Worm (Caenorhabditis elegans) whole organism, late embryonic: Measurements from ENCODE around the gene dhs-19.

Experiments
- C38D4.7 ChIP-seq: fragments of 200-800 bp; sonication (Bioruptor generic); optimal IDR thresholded peaks from 2 replicates; lab custom pipeline; 2018; ENCODE audit warnings: mild to moderate bottlenecking, missing genetic modification characterization, moderate library complexity, missing compliant biosample characterization
- F13H6.1 ChIP-seq: sonication (generic microtip); optimal IDR thresholded peaks from 2 replicates; lab custom pipeline; 2016; ENCODE audit warnings: missing genetic modification characterization, missing compliant biosample characterization
- Y22D7AL.16 ChIP-seq: sonication (generic microtip); optimal IDR thresholded peaks from 2 replicates; lab custom pipeline; 2016; ENCODE audit warnings: missing genetic modification characterization, missing compliant biosample characterization
- ahr-1 ChIP-seq: sonication (generic microtip); optimal IDR thresholded peaks from 2 replicates; lab custom pipeline; 2016; ENCODE audit warnings: missing genetic modification characterization, missing compliant biosample characterization
- ceh-19 ChIP-seq: fragments of 200-800 bp; sonication (Bioruptor generic); optimal IDR thresholded peaks from 2 replicates; lab custom pipeline; 2018; ENCODE audit warnings: mild to moderate bottlenecking, missing genetic modification characterization, missing compliant biosample characterization
- ceh-22 ChIP-seq: sonication (generic microtip); optimal IDR thresholded peaks from 2 replicates; lab custom pipeline; 2017; ENCODE audit warnings: missing biosample characterization, missing genetic modification characterization
- ceh-34 ChIP-seq: sonication (generic microtip); optimal IDR thresholded peaks from 2 replicates; lab custom pipeline; 2016; ENCODE audit warnings: mild to moderate bottlenecking, missing genetic modification characterization, missing compliant biosample characterization
- ceh-45 ChIP-seq: fragments of 200-800 bp; sonication (Bioruptor generic); IDR thresholded peaks from 2 replicates; pipeline ENCODE4 v1.3.6; 2022; ENCODE audit warnings: missing genetic modification reagents, missing genetic modification characterization, missing compliant biosample characterization
- che-1 ChIP-seq: sonication (generic microtip); optimal IDR thresholded peaks from 2 replicates; lab custom pipeline; 2016; ENCODE audit warnings: mild to moderate bottlenecking, missing genetic modification characterization, missing compliant biosample characterization
- dmd-4 ChIP-seq: sonication (generic microtip); optimal IDR thresholded peaks from 2 replicates; lab custom pipeline; 2016; ENCODE audit warnings: borderline replicate concordance, missing genetic modification characterization, missing compliant biosample characterization
- dve-1 ChIP-seq: sonication (generic microtip); optimal IDR thresholded peaks from 2 replicates; lab custom pipeline; 2017; ENCODE audit warnings: antibody characterized with exemption, mild to moderate bottlenecking, missing genetic modification characterization, missing compliant biosample characterization
- elt-2 ChIP-seq: sonication (generic microtip); optimal IDR thresholded peaks from 2 replicates; lab custom pipeline; 2016; ENCODE audit warnings: missing genetic modification reagents, missing genetic modification characterization, missing compliant biosample characterization
- elt-4 ChIP-seq: sonication (generic microtip); optimal IDR thresholded peaks from 2 replicates; lab custom pipeline; 2016; ENCODE audit warnings: missing genetic modification characterization, missing compliant biosample characterization
- eyg-1 ChIP-seq: sonication (generic microtip); optimal IDR thresholded peaks from 2 replicates; lab custom pipeline; 2016; ENCODE audit warnings: missing genotype, missing genetic modification characterization, missing compliant biosample characterization
- hlh-13 ChIP-seq: fragments of 200-800 bp; sonication (Bioruptor generic); optimal IDR thresholded peaks from 2 replicates; lab custom pipeline; 2018; ENCODE audit warnings: mild to moderate bottlenecking, missing genetic modification characterization, missing compliant biosample characterization
- hlh-15 ChIP-seq: sonication (generic microtip); optimal IDR thresholded peaks from 2 replicates; lab custom pipeline; 2016; ENCODE audit warnings: missing genetic modification characterization, missing compliant biosample characterization
- hlh-6 ChIP-seq: sonication (generic microtip); optimal IDR thresholded peaks from 2 replicates; lab custom pipeline; 2016; ENCODE audit warnings: missing genotype, missing genetic modification characterization, missing compliant biosample characterization
- lin-11 ChIP-seq: fragments of 200-800 bp; sonication (Bioruptor generic); optimal IDR thresholded peaks from 2 replicates; lab custom pipeline; 2018; ENCODE audit warnings: mild to moderate bottlenecking, missing genetic modification characterization, missing compliant biosample characterization
- madf-2 ChIP-seq: sonication (generic microtip); optimal IDR thresholded peaks from 2 replicates; lab custom pipeline; 2017; ENCODE audit warnings: missing genetic modification characterization, missing compliant biosample characterization
- mec-3 ChIP-seq: sonication (generic microtip); optimal IDR thresholded peaks from 2 replicates; lab custom pipeline; 2016; ENCODE audit warnings: borderline replicate concordance, missing genetic modification characterization, missing compliant biosample characterization
- nfya-1 ChIP-seq: sonication (generic microtip); optimal IDR thresholded peaks from 2 replicates; lab custom pipeline; 2017; ENCODE audit warnings: missing genetic modification characterization, mild to moderate bottlenecking, missing compliant biosample characterization, antibody characterized with exemption, moderate library complexity
- npax-4 ChIP-seq: sonication (generic microtip); optimal IDR thresholded peaks from 2 replicates; lab custom pipeline; 2016; ENCODE audit warnings: missing genetic modification characterization, missing compliant biosample characterization
- odd-2 ChIP-seq: sonication (generic microtip); optimal IDR thresholded peaks from 2 replicates; lab custom pipeline; 2017; ENCODE audit warnings: antibody characterized with exemption, mild to moderate bottlenecking, missing genetic modification characterization, missing compliant biosample characterization
- pag-3 ChIP-seq: sonication (generic microtip); optimal IDR thresholded peaks from 2 replicates; lab custom pipeline; 2016; ENCODE audit warnings: missing compliant biosample characterization, missing genetic modification characterization, borderline replicate concordance
- pat-9 ChIP-seq: fragments of 200-800 bp; sonication (Bioruptor generic); optimal IDR thresholded peaks from 2 replicates; lab custom pipeline; 2018; ENCODE audit warnings: mild to moderate bottlenecking, missing genetic modification characterization, moderate library complexity, missing compliant biosample characterization
- pros-1 ChIP-seq: fragments of 150-350 bp; optimal IDR thresholded peaks from 2 replicates; lab custom pipeline; 2014; ENCODE audit warnings: missing biosample characterization, missing genetic modification reagents, missing genetic modification characterization
- unc-42 ChIP-seq: sonication (generic microtip); optimal IDR thresholded peaks from 2 replicates; lab custom pipeline; 2016; ENCODE audit warnings: missing genotype, missing genetic modification characterization, missing compliant biosample characterization
- unc-55 ChIP-seq: sonication (generic microtip); optimal IDR thresholded peaks from 2 replicates; lab custom pipeline; 2017; ENCODE audit warnings: missing biosample characterization, missing genetic modification reagents, missing genetic modification characterization

dhs-19 gene

ce11 chrV:11470210-11470713, 20.0 kb downstream of the dhs-19 start, which contains the start of gene aat-6:
TSS of gene aat-6 (minus strand) at chrV:11470663.
- TF ChIP-seq lin-11 (tag; lab: Kevin White, UChicago) = no peak

ce11 chrV:11462963-11463453, 27.3 kb downstream of the dhs-19 start, which contains the start of gene zipt-16:
TSS of gene zipt-16 (plus strand) at chrV:11463013.
- no peak for TF ChIP-seq hlh-6 (tag; lab: Kevin White, UChicago)
- peak; percentile 2 for TF ChIP-seq elt-4 (tag; lab: Kevin White, UChicago)

ce11 chrV:11459255-11459654, 31.0 kb downstream of the dhs-19 start, which contains the start of gene T11F9.1:
TSS of gene T11F9.1 (plus strand) at chrV:11459555.
- TF ChIP-seq Y22D7AL.16 (tag; lab: Kevin White, UChicago) (no peak), pat-9 (no peak)

- TF ChIP-seq unc-42 (tag; lab: Kevin White, UChicago) (peak; percentile 61), odd-2 (no peak)
Observed at ce11 chrV:11454917-11455316, 35.4 kb downstream of the dhs-19 start.

- TF ChIP-seq nfya-1 (no peak), hlh-15 (no peak), pros-1 (tag; lab: Kevin White, UChicago) (no peak), dve-1 (tag; lab: Kevin White, UChicago) (no peak), ceh-45 (GFP tag; lab: Robert Waterston, UW) (no peak), ahr-1 (tag; lab: Kevin White, UChicago) (no peak)
Observed at ce11 chrV:11450257-11450656, 40.0 kb downstream of the dhs-19 start, which contains the start of gene col-156. TSS of gene col-156 (minus strand) at chrV:11450357.

ce11 chrV:11449404-11449803, 40.9 kb downstream of the dhs-19 start:
- TF ChIP-seq ceh-19 (GFP tag; lab: Kevin White, UChicago) (no peak), hlh-13 (GFP tag; lab: Kevin White, UChicago) (no peak), npax-4 (tag; lab: Kevin White, UChicago) (no peak), hlh-6 (tag; lab: Kevin White, UChicago) (peak; percentile 46), hlh-15 (no peak), dmd-4 (tag; lab: Kevin White, UChicago) (no peak), mec-3 (tag; lab: Kevin White, UChicago) (no peak), ceh-22 (tag; lab: Kevin White, UChicago) (no peak), Y22D7AL.16 (tag; lab: Kevin White, UChicago) (peak; percentile 13), ceh-34 (tag; lab: Kevin White, UChicago) (no peak), pag-3 (tag; lab: Kevin White, UChicago) (peak; percentile 6)

- TF ChIP-seq F13H6.1 = no peak
- TF ChIP-seq unc-55 = peak; percentile 36
- TF ChIP-seq eyg-1 (tag; lab: Kevin White, UChicago) = no peak
- no peak for TF ChIP-seq odd-2
- TF ChIP-seq C38D4.7 (GFP tag; lab: Kevin White, UChicago) = no peak
- TF ChIP-seq ceh-34 (tag; lab: Kevin White, UChicago) = no peak
- TF ChIP-seq unc-42 (tag; lab: Kevin White, UChicago) = peak; percentile 85
- TF ChIP-seq hlh-15 = no peak
- no peak for TF ChIP-seq madf-2 (tag; lab: Kevin White, UChicago)
- no peak for TF ChIP-seq lin-11 (tag; lab: Kevin White, UChicago)
- TF ChIP-seq mec-3 (tag; lab: Kevin White, UChicago) = no peak
- TF ChIP-seq elt-2 (tag; lab: Kevin White, UChicago) = no peak
- no peak for TF ChIP-seq che-1 (tag; lab: Kevin White, UChicago)
Observed at ce11 chrV:11446297-11446696, 44.0 kb downstream of the dhs-19 start, which contains the start of gene mig-17. TSS of gene mig-17 (plus strand) at chrV:11446685.
